Fruit fly (Drosophila melanogaster) whole organism: ENCODE data around the gene c-cup.

Experiments used
- CG8478 ChIP-seq: fragments of >200 bp; optimal IDR thresholded peaks from 2 replicates; lab custom pipeline; 2018; ENCODE audit warnings: inconsistent platforms
- Dll ChIP-seq: fragments of >200 bp; optimal IDR thresholded peaks from 2 replicates; lab custom pipeline; 2017
- EcR ChIP-seq, 2 experiments: fragments of >200 bp; optimal IDR thresholded peaks; 2 replicates each; lab custom pipeline; 2017; ENCODE audit warnings: missing biosample characterization in 2 of 2, missing genetic modification characterization in 2 of 2, missing genetic modification reagents in 2 of 2
- pan ChIP-seq: fragments of >200 bp; optimal IDR thresholded peaks from 2 replicates; lab custom pipeline; 2017
- psq ChIP-seq: fragments of >200 bp; optimal IDR thresholded peaks from 2 replicates; lab custom pipeline; 2017
- usp ChIP-seq: fragments of >200 bp; optimal IDR thresholded peaks from 2 replicates; lab custom pipeline; 2017; ENCODE audit warnings: missing biosample characterization, missing genetic modification characterization, mixed read lengths

The c-cup gene

dm6 chr2L:1832465-1832864 is at the start of gene c-cup:
c-cup (minus strand) TSS chr2L:1832565.
- TF ChIP-seq usp (GFP tag; lab: Kevin White, UChicago): no peak
- no peak for TF ChIP-seq EcR (GFP tag; optimal IDR thresholded peaks at IDR 0.05; lab: Kevin White, UChicago)
- TF ChIP-seq pan (lab: Kevin White, UChicago): no peak
- no peak for TF ChIP-seq CG8478 (lab: Kevin White, UChicago)
- TF ChIP-seq Dll: no peak
- no peak for TF ChIP-seq psq (lab: Kevin White, UChicago)

- TF ChIP-seq psq (lab: Kevin White, UChicago) (no peak), EcR (GFP tag; optimal IDR thresholded peaks at IDR 0.05; lab: Kevin White, UChicago) (no peak), pan (lab: Kevin White, UChicago) (no peak), CG8478 (lab: Kevin White, UChicago) (no peak), usp (GFP tag; lab: Kevin White, UChicago) (no peak), Dll (no peak)
Measured at dm6 chr2L:1881380-1881779, 49.0 kb upstream of the c-cup start, which contains the start of gene CG31663. CG31663 (minus strand) TSS chr2L:1881480.

- no peak for TF ChIP-seq CG8478 (lab: Kevin White, UChicago)
- TF ChIP-seq pan (lab: Kevin White, UChicago): no peak
- no peak for TF ChIP-seq EcR (GFP tag; optimal IDR thresholded peaks at IDR 0.05; lab: Kevin White, UChicago)
- no peak for TF ChIP-seq Dll
- no peak for TF ChIP-seq psq (lab: Kevin White, UChicago)
- no peak for TF ChIP-seq usp (GFP tag; lab: Kevin White, UChicago)
Measured at dm6 chr2L:1873609-1874096, 41.3 kb upstream of the c-cup start.

dm6 chr2L:1869503-1869902 is 37.1 kb upstream of the c-cup start, which contains the start of gene CG7295:
CG7295 (plus strand) TSS chr2L:1869803.
- TF ChIP-seq EcR (GFP tag; optimal IDR thresholded peaks at IDR 0.05; lab: Kevin White, UChicago): no peak
- TF ChIP-seq CG8478 (lab: Kevin White, UChicago): no peak

- TF ChIP-seq Dll (no peak), usp (GFP tag; lab: Kevin White, UChicago) (no peak), EcR (GFP tag; optimal IDR thresholded peaks at IDR 0.05; lab: Kevin White, UChicago) (no peak), CG8478 (lab: Kevin White, UChicago) (no peak), psq (lab: Kevin White, UChicago) (no peak), pan (lab: Kevin White, UChicago) (no peak)
Measured at dm6 chr2L:1861994-1862393, 29.6 kb upstream of the c-cup start.

dm6 chr2L:1839019-1839418 is 6.7 kb upstream of the c-cup start:
- TF ChIP-seq psq (lab: Kevin White, UChicago): no peak
- no peak for TF ChIP-seq CG8478 (lab: Kevin White, UChicago)
- TF ChIP-seq usp (GFP tag; lab: Kevin White, UChicago): no peak
- no peak for TF ChIP-seq EcR (GFP tag; optimal IDR thresholded peaks at IDR 0.05; lab: Kevin White, UChicago)
- no peak for TF ChIP-seq pan (lab: Kevin White, UChicago)
- no peak for TF ChIP-seq Dll

dm6 chr2L:1837717-1838368 is 5.5 kb upstream of the c-cup start:
- TF ChIP-seq EcR (GFP tag; optimal IDR thresholded peaks at IDR 0.05; lab: Kevin White, UChicago) (no peak), pan (lab: Kevin White, UChicago) (no peak), psq (lab: Kevin White, UChicago) (no peak)

- TF ChIP-seq pan (lab: Kevin White, UChicago) (no peak), psq (lab: Kevin White, UChicago) (no peak), CG8478 (lab: Kevin White, UChicago) (no peak), usp (GFP tag; lab: Kevin White, UChicago) (no peak), Dll (no peak), EcR (GFP tag; optimal IDR thresholded peaks at IDR 0.05; lab: Kevin White, UChicago) (no peak)
Measured at dm6 chr2L:1836238-1836637, 3.9 kb upstream of the c-cup start, which contains the start of gene wry. wry (plus strand) TSS chr2L:1836538.

dm6 chr2L:1828282-1828681 is 4.1 kb downstream of the c-cup start:
- TF ChIP-seq pan (lab: Kevin White, UChicago) (no peak), CG8478 (lab: Kevin White, UChicago) (no peak), Dll (no peak), psq (lab: Kevin White, UChicago) (no peak), usp (GFP tag; lab: Kevin White, UChicago) (no peak), EcR (GFP tag; optimal IDR thresholded peaks at IDR 0.05; lab: Kevin White, UChicago) (no peak)

dm6 chr2L:1826400-1826799 is 6.0 kb downstream of the c-cup start, which contains the start of gene CG31664:
CG31664 (minus strand) TSS chr2L:1826500.
- TF ChIP-seq Dll: no peak
- no peak for TF ChIP-seq CG8478 (lab: Kevin White, UChicago)
- no peak for TF ChIP-seq EcR (GFP tag; optimal IDR thresholded peaks at IDR 0.05; lab: Kevin White, UChicago)
- no peak for TF ChIP-seq psq (lab: Kevin White, UChicago)
- no peak for TF ChIP-seq pan (lab: Kevin White, UChicago)
- no peak for TF ChIP-seq usp (GFP tag; lab: Kevin White, UChicago)

dm6 chr2L:1823231-1823630 is 9.1 kb downstream of the c-cup start, which contains the start of gene CG31933:
CG31933 (minus strand) TSS chr2L:1823331.
- no peak for TF ChIP-seq psq (lab: Kevin White, UChicago)

dm6 chr2L:1794817-1795216 is 37.5 kb downstream of the c-cup start, which contains the start of gene Gr22a:
Gr22a (minus strand) TSS chr2L:1794917.
- TF ChIP-seq pan (lab: Kevin White, UChicago) (no peak), CG8478 (lab: Kevin White, UChicago) (no peak), Dll (no peak), EcR (GFP tag; optimal IDR thresholded peaks at IDR 0.05; lab: Kevin White, UChicago) (no peak), psq (lab: Kevin White, UChicago) (no peak), usp (GFP tag; lab: Kevin White, UChicago) (no peak)
